Worm (Caenorhabditis elegans): Measurements from ENCODE around the gene str-252.

Gene str-252

DNA sequence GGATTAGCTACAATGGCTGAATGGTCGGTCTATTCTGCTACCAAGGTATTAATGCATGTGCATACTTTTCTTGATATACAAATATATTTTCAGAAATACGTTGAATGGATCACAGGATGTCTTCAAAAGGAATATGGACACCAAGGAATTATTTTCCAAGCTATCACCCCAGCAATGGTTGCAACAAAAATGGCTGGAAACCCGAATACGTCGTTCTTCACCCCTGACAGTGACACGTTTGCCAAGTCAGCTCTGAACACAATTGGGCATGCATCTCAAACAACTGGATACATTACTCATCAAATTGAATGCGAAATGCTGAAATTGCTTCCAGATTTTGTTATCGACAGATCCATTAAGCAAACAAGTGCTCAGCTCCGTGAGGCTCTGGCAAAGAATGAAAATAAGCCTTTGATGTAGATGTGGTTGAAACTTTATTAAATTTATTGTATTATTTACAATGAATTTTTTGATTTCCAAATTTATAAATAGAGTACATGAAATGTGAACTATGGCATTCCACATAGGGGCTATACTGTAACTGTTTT lies 8.7 kb upstream of the str-252 start (continued):
- TF ChIP-seq attf-3 (GFP tag; conservative IDR thresholded peaks at IDR 0.05) = 0 out of 2 replicates have a peak, but pooled peaks have one; percentile 16
- TF ChIP-seq pha-4 (tag; optimal IDR thresholded peaks at IDR 0.05) = peak; percentile 55

DNA sequence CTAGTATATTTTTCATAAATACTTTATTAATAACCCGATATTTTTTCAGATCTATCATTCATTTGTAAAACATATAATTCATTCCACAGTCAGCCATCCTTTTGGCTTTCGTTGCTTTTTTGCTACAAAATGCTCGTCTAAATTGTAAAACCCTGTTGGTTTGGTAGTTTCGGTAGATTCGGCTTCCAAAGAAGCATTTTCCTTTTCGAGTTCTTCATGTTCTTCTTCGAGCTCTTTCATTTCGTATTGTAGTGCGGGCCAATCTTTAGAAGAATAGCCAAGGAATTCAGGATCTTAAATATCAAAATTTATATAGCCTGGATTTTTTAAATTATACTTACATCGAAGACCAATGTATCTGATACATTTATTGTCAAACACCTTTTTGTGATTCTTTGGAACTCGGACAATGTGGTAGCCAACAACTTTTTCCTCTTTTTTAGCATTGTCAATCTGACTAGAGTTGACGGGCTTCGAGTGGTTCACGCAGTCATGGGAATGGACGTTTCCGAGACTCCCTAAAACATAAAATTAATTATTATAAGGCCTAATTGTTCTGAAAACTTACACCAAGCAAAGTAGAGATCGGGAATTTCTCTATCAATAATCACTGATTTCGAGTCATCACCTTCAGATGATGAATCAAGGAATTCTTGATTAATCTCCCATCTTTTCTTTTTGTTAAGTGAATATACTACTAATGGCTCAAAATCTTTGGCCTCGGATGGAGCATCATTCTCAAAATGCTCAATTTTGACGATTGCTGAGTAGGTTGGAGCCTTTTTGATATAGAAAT lies 8.0 kb upstream of the str-252 start:
- TF ChIP-seq ceh-27 (GFP tag; optimal IDR thresholded peaks at IDR 0.05) (no peak), hmg-20 (GFP tag; IDR thresholded peaks at IDR 0.05) (no peak), let-526 (GFP tag; IDR thresholded peaks at IDR 0.05) (no peak), die-1 (tag; optimal IDR thresholded peaks at IDR 0.05) (no peak), ama-1 (optimal IDR thresholded peaks at IDR 0.05) (peak; percentile 53), ama-1 (GFP tag; optimal IDR thresholded peaks at IDR 0.05) (no peak), tbx-9 (tag; optimal IDR thresholded peaks at IDR 0.05; ENCODE audit: borderline replicate concordance) (no peak), rpc-1 (optimal IDR thresholded peaks at IDR 0.05) (no peak), rpc-1 (tag; optimal IDR thresholded peaks at IDR 0.05) (no peak), lin-35 (GFP tag; optimal IDR thresholded peaks at IDR 0.05) (peak in 1 of 3 experiments; percentile 39), K12H6.12 (tag; optimal IDR thresholded peaks at IDR 0.05) (no peak), madf-10 (tag; optimal IDR thresholded peaks at IDR 0.05) (no peak), mxl-1 (tag; optimal IDR thresholded peaks at IDR 0.05) (no peak), mcd-1 (GFP tag; IDR thresholded peaks at IDR 0.05) (no peak), snpc-1.1 (tag; optimal IDR thresholded peaks at IDR 0.05; ENCODE audit: insufficient read depth) (no peak), ceh-58 (GFP tag; IDR thresholded peaks at IDR 0.05) (no peak), B0035.1 (tag; optimal IDR thresholded peaks at IDR 0.05) (no peak), nfyb-1 (GFP tag; IDR thresholded peaks at IDR 0.05) (peak; percentile 64), mes-4 (tag; optimal IDR thresholded peaks at IDR 0.05) (no peak), egrh-3 (GFP tag; IDR thresholded peaks at IDR 0.05) (no peak), egl-18 (GFP tag; IDR thresholded peaks at IDR 0.05) (no peak), attf-6 (GFP tag; IDR thresholded peaks at IDR 0.05) (no peak; the same call in 1 of the 2 replicates), zim-3 (tag; optimal IDR thresholded peaks at IDR 0.05) (no peak), ztf-22 (GFP tag; optimal IDR thresholded peaks at IDR 0.05) (no peak), ztf-3 (GFP tag; optimal IDR thresholded peaks at IDR 0.05) (peak; percentile 41), F37B4.10 (GFP tag; IDR thresholded peaks at IDR 0.05) (no peak), K11D2.4 (GFP tag; IDR thresholded peaks at IDR 0.05) (peak; percentile 45), F10E7.11 (tag; optimal IDR thresholded peaks at IDR 0.05) (no peak), chd-7 (tag; optimal IDR thresholded peaks at IDR 0.05) (peak; percentile 38), bed-1 (GFP tag; IDR thresholded peaks at IDR 0.05) (no peak), athp-1 (tag; optimal IDR thresholded peaks at IDR 0.05) (peak; percentile 1), cebp-1 (GFP tag; IDR thresholded peaks at IDR 0.05) (no peak), cebp-1 (tag; optimal IDR thresholded peaks at IDR 0.05) (peak; percentile 29), sptf-2 (GFP tag; optimal IDR thresholded peaks at IDR 0.05) (no peak), attf-3 (GFP tag; conservative IDR thresholded peaks at IDR 0.05) (0 out of 2 replicates have a peak, but pooled peaks have one; percentile 8), pha-4 (tag; optimal IDR thresholded peaks at IDR 0.05) (no peak), Y67H2A.10 (GFP tag; conservative IDR thresholded peaks at IDR 0.05) (no peak), cebp-2 (GFP tag; IDR thresholded peaks at IDR 0.05) (no peak), ets-4 (GFP tag; optimal IDR thresholded peaks at IDR 0.05) (no peak), C06A6.2 (GFP tag; conservative IDR thresholded peaks at IDR 0.05) (no peak), snpc-4 (GFP tag; optimal IDR thresholded peaks at IDR 0.05) (no peak), snpc-4 (tag; optimal IDR thresholded peaks at IDR 0.05) (no peak), bed-2 (GFP tag; IDR thresholded peaks at IDR 0.05) (no peak), F22D6.2 (tag; optimal IDR thresholded peaks at IDR 0.05) (no peak), dpl-1 (GFP tag; optimal IDR thresholded peaks at IDR 0.05) (no peak), F23B12.7 (tag; optimal IDR thresholded peaks at IDR 0.05; ENCODE audit: insufficient read depth) (no peak)

Data from whole organism, young adult.